Fruit fly (Drosophila melanogaster) whole organism, embryonic: ENCODE measurements around the gene Fum1.

Experiments
- Asciz ChIP-seq: fragments of 200-800 bp; sonication (Bioruptor generic); optimal IDR thresholded peaks from 2 replicates; lab custom pipeline; 2017; ENCODE audit warnings: missing biosample characterization, mild to moderate bottlenecking, missing genetic modification characterization, missing genetic modification reagents
- B-H1 ChIP-seq: fragments of 200-800 bp; sonication (Bioruptor generic); IDR thresholded peaks from 3 replicates; pipeline ENCODE4 v1.3.6; 2022; ENCODE audit warnings: missing biosample characterization, missing genetic modification characterization
- Bdp1 ChIP-seq: fragments of 200-800 bp; sonication (Bioruptor generic); optimal IDR thresholded peaks from 3 replicates; lab custom pipeline; 2016; ENCODE audit warnings: missing biosample characterization, missing genetic modification characterization
- CG10209 ChIP-seq: fragments of 200-800 bp; sonication (Bioruptor generic); optimal IDR thresholded peaks from 3 replicates; lab custom pipeline; 2017; ENCODE audit warnings: missing biosample characterization, mild to moderate bottlenecking, missing genetic modification characterization, missing genetic modification reagents
- CG10543 ChIP-seq: fragments of 200-800 bp; sonication (Bioruptor generic); optimal IDR thresholded peaks from 3 replicates; lab custom pipeline; 2017; ENCODE audit warnings: missing biosample characterization, mild to moderate bottlenecking, missing genetic modification characterization, moderate library complexity
- CG12071 ChIP-seq: fragments of 200-800 bp; sonication (Bioruptor generic); optimal IDR thresholded peaks from 3 replicates; lab custom pipeline; 2018; ENCODE audit warnings: missing biosample characterization, mild to moderate bottlenecking, missing genetic modification characterization
- CG12236 ChIP-seq: fragments of 200-800 bp; sonication (Bioruptor generic); optimal IDR thresholded peaks from 2 replicates; lab custom pipeline; 2016; ENCODE audit warnings: missing biosample characterization, missing genetic modification characterization
- CG12769 ChIP-seq: fragments of 200-800 bp; sonication (Bioruptor generic); optimal IDR thresholded peaks from 2 replicates; lab custom pipeline; 2019; ENCODE audit warnings: missing biosample characterization, mild to moderate bottlenecking, missing genetic modification characterization, moderate library complexity
- CG14050 ChIP-seq: fragments of 200-800 bp; sonication (Bioruptor generic); IDR thresholded peaks from 3 replicates; pipeline ENCODE4 v1.3.6; 2022; ENCODE audit warnings: missing biosample characterization, missing genetic modification characterization
- CG17361 ChIP-seq: fragments of 200-800 bp; sonication (Bioruptor generic); IDR thresholded peaks from 3 replicates; pipeline ENCODE4 v1.3.6; 2022; ENCODE audit warnings: missing biosample characterization, missing genetic modification characterization
- CG17385 ChIP-seq: fragments of 200-800 bp; sonication (Bioruptor generic); optimal IDR thresholded peaks from 3 replicates; lab custom pipeline; 2018; ENCODE audit warnings: missing biosample characterization, mild to moderate bottlenecking, missing genetic modification characterization
- CG17829 ChIP-seq: fragments of 200-800 bp; optimal IDR thresholded peaks from 2 replicates; lab custom pipeline; 2019; ENCODE audit warnings: missing biosample characterization, mild to moderate bottlenecking, missing genetic modification characterization, moderate library complexity
- CG18619 ChIP-seq: fragments of 200-800 bp; sonication (Bioruptor generic); optimal IDR thresholded peaks from 3 replicates; lab custom pipeline; 2017; ENCODE audit warnings: missing biosample characterization, mild to moderate bottlenecking, missing genetic modification characterization
- CG2120 ChIP-seq: fragments of 200-800 bp; sonication (Bioruptor generic); optimal IDR thresholded peaks from 3 replicates; lab custom pipeline; 2016; ENCODE audit warnings: missing biosample characterization, missing genetic modification characterization
- CG2199 ChIP-seq: fragments of 200-800 bp; sonication (Bioruptor generic); IDR thresholded peaks from 3 replicates; pipeline ENCODE4 v1.3.6; 2022; ENCODE audit warnings: missing biosample characterization, missing genetic modification characterization
- CG31224 ChIP-seq: fragments of 200-800 bp; sonication (Bioruptor generic); IDR thresholded peaks from 2 replicates; pipeline ENCODE4 v1.3.6; 2022; ENCODE audit warnings: missing biosample characterization, missing genetic modification characterization
- CG3281 ChIP-seq: fragments of 200-800 bp; sonication (Bioruptor generic); optimal IDR thresholded peaks from 3 replicates; lab custom pipeline; 2017; ENCODE audit warnings: missing biosample characterization, mild to moderate bottlenecking, missing genetic modification characterization
- CG34422 ChIP-seq: fragments of 200-800 bp; sonication (Bioruptor generic); IDR thresholded peaks from 3 replicates; pipeline ENCODE4 v1.3.6; 2022; ENCODE audit warnings: missing biosample characterization, missing genetic modification characterization
- CG3726 ChIP-seq: fragments of 200-800 bp; sonication (Bioruptor generic); IDR thresholded peaks from 3 replicates; pipeline ENCODE4, ENCODE4 v1.3.6; 2022; ENCODE audit warnings: missing biosample characterization, missing genetic modification characterization
- CG8281 ChIP-seq: fragments of 200-800 bp; sonication (Bioruptor generic); optimal IDR thresholded peaks from 2 replicates; lab custom pipeline; 2018; ENCODE audit warnings: missing biosample characterization, mild to moderate bottlenecking, missing genetic modification characterization, moderate library complexity
- CG9215 ChIP-seq: fragments of 200-800 bp; sonication (Bioruptor generic); IDR thresholded peaks from 2 replicates; pipeline ENCODE4 v1.3.6; 2022; ENCODE audit warnings: missing biosample characterization, missing genetic modification characterization
- CG9817 ChIP-seq: fragments of 200-800 bp; sonication (Bioruptor generic); optimal IDR thresholded peaks from 2 replicates; lab custom pipeline; 2018; ENCODE audit warnings: missing biosample characterization, mild to moderate bottlenecking, missing genetic modification characterization, moderate library complexity
- Deaf1 ChIP-seq: fragments of 200-800 bp; optimal IDR thresholded peaks from 3 replicates; lab custom pipeline; 2019; ENCODE audit warnings: missing biosample characterization, mild to moderate bottlenecking, missing genetic modification characterization, moderate library complexity
- ERR ChIP-seq: fragments of 200-800 bp; sonication (Bioruptor generic); optimal IDR thresholded peaks from 2 replicates; lab custom pipeline; 2016; ENCODE audit warnings: missing biosample characterization, missing genetic modification characterization
- Elba2 ChIP-seq: fragments of 200-800 bp; sonication (Bioruptor generic); optimal IDR thresholded peaks from 3 replicates; lab custom pipeline; 2016; ENCODE audit warnings: missing biosample characterization, missing genetic modification characterization
- Lpt ChIP-seq: fragments of >200 bp; optimal IDR thresholded peaks from 2 replicates; lab custom pipeline; 2018; ENCODE audit warnings: missing biosample characterization, missing genetic modification characterization
- NFAT ChIP-seq: fragments of 200-800 bp; sonication (Bioruptor generic); IDR thresholded peaks from 2 replicates; pipeline ENCODE4 v1.3.6; 2022; ENCODE audit warnings: missing biosample characterization, missing genetic modification characterization
- Nf-YC ChIP-seq: fragments of 200-800 bp; optimal IDR thresholded peaks from 3 replicates; lab custom pipeline; 2019; ENCODE audit warnings: missing biosample characterization, mild to moderate bottlenecking, missing genetic modification characterization, moderate library complexity
- Opbp ChIP-seq: fragments of 200-800 bp; sonication (Bioruptor generic); IDR thresholded peaks from 3 replicates; pipeline ENCODE4 v1.3.6; 2022; ENCODE audit warnings: missing biosample characterization, missing genetic modification characterization; ENCODE audit not compliant: partially characterized antibody
- Sox102F ChIP-seq: fragments of 200-800 bp; sonication (Bioruptor generic); optimal IDR thresholded peaks from 2 replicates; lab custom pipeline; 2018; ENCODE audit warnings: missing biosample characterization, mild to moderate bottlenecking, missing genetic modification characterization, moderate library complexity
- Trl ChIP-seq, 3 experiments: fragments of >200 bp in 2 of 3; fragments of 200-800 bp in 1 of 3; sonication (Bioruptor generic) in 1 of 3; optimal IDR thresholded peaks; 2 replicates in 1 of 3; 3 replicates in 2 of 3; lab custom pipeline; 2016 to 2017; ENCODE audit warnings: missing biosample characterization in 1 of 3, missing genetic modification characterization in 1 of 3
- bbx ChIP-seq: fragments of 200-800 bp; sonication (Bioruptor generic); IDR thresholded peaks from 2 replicates; pipeline ENCODE4 v1.3.6; 2022; ENCODE audit warnings: missing biosample characterization, missing genetic modification characterization; ENCODE audit not compliant: partially characterized antibody
- btn ChIP-seq: fragments of 200-800 bp; sonication (Bioruptor generic); optimal IDR thresholded peaks from 2 replicates; lab custom pipeline; 2016; ENCODE audit warnings: missing biosample characterization, missing genetic modification characterization
- cato ChIP-seq: fragments of 200-800 bp; sonication (Bioruptor generic); optimal IDR thresholded peaks from 2 replicates; lab custom pipeline; 2016; ENCODE audit warnings: missing biosample characterization, missing genetic modification characterization, borderline replicate concordance
- chinmo ChIP-seq: fragments of 200-800 bp; sonication (Bioruptor generic); IDR thresholded peaks from 4 replicates; pipeline ENCODE4 v1.3.6; 2022; ENCODE audit warnings: missing biosample characterization, missing genetic modification characterization; ENCODE audit not compliant: partially characterized antibody
- disco-r ChIP-seq: fragments of 200-800 bp; sonication (Bioruptor generic); optimal IDR thresholded peaks from 2 replicates; lab custom pipeline; 2016; ENCODE audit warnings: missing biosample characterization, missing genetic modification characterization
- dmrt99B ChIP-seq: fragments of 200-800 bp; sonication (Bioruptor generic); optimal IDR thresholded peaks from 2 replicates; lab custom pipeline; 2018; ENCODE audit warnings: missing biosample characterization, mild to moderate bottlenecking, missing genetic modification characterization, moderate library complexity
- eyg ChIP-seq: fragments of 200-800 bp; sonication (Bioruptor generic); optimal IDR thresholded peaks from 3 replicates; lab custom pipeline; 2016; ENCODE audit warnings: missing biosample characterization, missing genetic modification characterization
- fd102C ChIP-seq: fragments of 200-800 bp; sonication (Bioruptor generic); optimal IDR thresholded peaks from 2 replicates; lab custom pipeline; 2018; ENCODE audit warnings: missing biosample characterization, mild to moderate bottlenecking, missing genetic modification characterization, moderate library complexity
- fd96Cb ChIP-seq: fragments of 200-800 bp; sonication (Bioruptor generic); optimal IDR thresholded peaks from 2 replicates; lab custom pipeline; 2018; ENCODE audit warnings: missing biosample characterization, mild to moderate bottlenecking, missing genetic modification characterization, moderate library complexity
- hb ChIP-seq: fragments of 200-800 bp; sonication (Bioruptor generic); IDR thresholded peaks from 3 replicates; pipeline ENCODE4 v1.3.6; 2022; ENCODE audit warnings: missing biosample characterization, missing genetic modification characterization; ENCODE audit not compliant: partially characterized antibody
- ken ChIP-seq: fragments of 200-800 bp; sonication (Bioruptor generic); IDR thresholded peaks from 3 replicates; pipeline ENCODE4 v1.3.6; 2022; ENCODE audit warnings: missing biosample characterization, missing genetic modification characterization
- lilli ChIP-seq: fragments of 200-800 bp; sonication (Bioruptor generic); optimal IDR thresholded peaks from 3 replicates; lab custom pipeline; 2016; ENCODE audit warnings: missing biosample characterization, missing genetic modification characterization
- lov ChIP-seq, 2 experiments: fragments of 200-800 bp in 1 of 2; fragments of >200 bp in 1 of 2; sonication (Bioruptor generic) in 1 of 2; IDR thresholded peaks in 1 of 2; optimal IDR thresholded peaks in 1 of 2; 2 replicates in 1 of 2; 3 replicates in 1 of 2; pipeline versions ENCODE4 v1.3.6 to Lab custom; 2017 to 2022; ENCODE audit warnings: missing biosample characterization in 1 of 2, missing genetic modification characterization in 1 of 2
- repo ChIP-seq: fragments of 200-800 bp; sonication (Bioruptor generic); optimal IDR thresholded peaks from 2 replicates; lab custom pipeline; 2016; ENCODE audit warnings: missing biosample characterization, missing genetic modification characterization
- sna ChIP-seq: fragments of 200-800 bp; sonication (Bioruptor generic); IDR thresholded peaks from 2 replicates; pipeline ENCODE4 v1.3.6; 2022; ENCODE audit warnings: missing biosample characterization, missing genetic modification characterization; ENCODE audit not compliant: partially characterized antibody
- toy ChIP-seq: fragments of 200-800 bp; sonication (Bioruptor generic); IDR thresholded peaks from 2 replicates; pipeline ENCODE4 v1.3.6; 2022; ENCODE audit warnings: missing biosample characterization, missing genetic modification characterization
- vvl ChIP-seq: fragments of 200-800 bp; sonication (Bioruptor generic); IDR thresholded peaks from 2 replicates; pipeline ENCODE4 v1.3.6; 2022; ENCODE audit warnings: missing biosample characterization, missing genetic modification characterization

The Fum1 gene

DNA sequence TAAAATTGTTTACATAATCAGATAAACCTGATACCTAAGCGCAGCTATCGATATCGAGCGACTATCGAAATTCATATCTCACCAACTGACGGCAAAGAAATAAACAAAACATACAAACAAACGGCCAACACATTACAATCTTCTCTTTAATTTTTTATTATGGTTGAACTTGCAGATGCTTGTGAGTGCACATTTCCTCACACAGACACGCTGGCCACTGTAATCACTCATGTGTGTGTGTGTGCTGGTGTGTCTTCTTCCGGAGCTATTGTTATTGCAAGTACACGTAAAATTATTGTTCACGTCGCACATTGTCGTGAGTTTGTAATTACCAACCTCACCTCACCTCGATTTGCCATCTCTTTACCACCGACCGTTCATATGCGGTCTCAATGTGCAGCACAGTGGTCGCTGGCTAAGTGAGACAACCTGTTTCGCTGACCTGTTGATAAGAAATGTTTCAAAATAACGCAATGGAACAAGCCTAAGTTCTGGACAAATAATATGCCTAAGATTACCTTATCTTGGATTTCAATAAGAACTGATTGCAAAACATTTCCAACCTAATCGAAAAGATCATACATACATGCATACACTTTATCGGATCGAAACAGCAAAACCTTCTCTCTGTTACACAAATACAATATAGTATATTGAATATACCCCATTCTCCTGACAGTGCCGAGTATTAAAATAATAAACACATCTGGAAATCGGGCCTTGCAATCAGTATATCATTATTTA lies 27.0 kb downstream of the Fum1 start (continued):
- no peak for TF ChIP-seq toy
- peak; percentile 62; the same call in 2 of the 3 replicates for TF ChIP-seq CG17361
- TF ChIP-seq vvl = peak; percentile 10; the same call in 1 of the 2 replicates
- no peak for TF ChIP-seq bbx
- TF ChIP-seq NFAT (GFP tag; lab: Robert Waterston, UW) = no peak
- no peak for TF ChIP-seq ERR (GFP tag; lab: Kevin White, UChicago)
- no peak for TF ChIP-seq Elba2
- TF ChIP-seq lov (optimal IDR thresholded peaks at IDR 0.05; lab: Kevin White, UChicago) = no peak
- no peak for TF ChIP-seq lov (GFP tag; IDR thresholded peaks at IDR 0.05; lab: Robert Waterston, UW)
- TF ChIP-seq eyg (GFP tag; lab: Kevin White, UChicago) = no peak
- TF ChIP-seq hb (GFP tag; lab: Robert Waterston, UW) = no peak
- TF ChIP-seq lilli (GFP tag; lab: Kevin White, UChicago) = no peak
- no peak for TF ChIP-seq CG3281
- no peak for TF ChIP-seq CG14050
- peak; percentile 7 for TF ChIP-seq fd96Cb (tag; lab: Kevin White, UChicago)
- TF ChIP-seq sna (GFP tag; lab: Robert Waterston, UW) = no peak
- TF ChIP-seq Deaf1 (tag; lab: Kevin White, UChicago) = no peak
- TF ChIP-seq CG12236 (GFP tag; lab: Kevin White, UChicago) = no peak
- no peak for TF ChIP-seq Trl (optimal IDR thresholded peaks at IDR 0.05; lab: Kevin White, UChicago)
- no peak for TF ChIP-seq Trl (GFP tag; optimal IDR thresholded peaks at IDR 0.05; lab: Kevin White, UChicago)
- TF ChIP-seq Nf-YC (tag; lab: Kevin White, UChicago) = peak; percentile 8
- no peak for TF ChIP-seq CG31224 (GFP tag; lab: Robert Waterston, UW)
- no peak for TF ChIP-seq CG10543
- TF ChIP-seq Lpt (GFP tag; lab: Kevin White, UChicago) = no peak
- peak; percentile 10 for TF ChIP-seq dmrt99B
- TF ChIP-seq CG10209 (GFP tag; lab: Kevin White, UChicago) = no peak
- peak; percentile 15 for TF ChIP-seq CG18619 (GFP tag; lab: Kevin White, UChicago)
- TF ChIP-seq ken = 0 out of 3 replicates have a peak, but pooled peaks have one; percentile 23
- TF ChIP-seq CG3726 (GFP tag; lab: Robert Waterston, UW) = no peak
- TF ChIP-seq Sox102F (GFP tag; lab: Kevin White, UChicago) = peak; percentile 13
- peak; percentile 1 for TF ChIP-seq Asciz (GFP tag; lab: Kevin White, UChicago)
- no peak for TF ChIP-seq btn (GFP tag; lab: Kevin White, UChicago)
- peak; percentile 8 for TF ChIP-seq CG2120 (GFP tag; lab: Kevin White, UChicago)
- TF ChIP-seq CG9215 (GFP tag; lab: Robert Waterston, UW) = no peak
- no peak for TF ChIP-seq CG17385 (GFP tag; lab: Kevin White, UChicago)
- TF ChIP-seq Opbp (GFP tag; lab: Robert Waterston, UW) = no peak
- TF ChIP-seq Bdp1 = no peak
- no peak for TF ChIP-seq CG17829 (tag; lab: Kevin White, UChicago)
- TF ChIP-seq B-H1 (GFP tag; lab: Robert Waterston, UW) = no peak
- no peak for TF ChIP-seq CG9817
- no peak for TF ChIP-seq CG12071 (GFP tag; lab: Kevin White, UChicago)
- TF ChIP-seq cato (GFP tag; lab: Kevin White, UChicago) = no peak
- TF ChIP-seq fd102C (GFP tag; lab: Kevin White, UChicago) = no peak
- no peak for TF ChIP-seq repo (GFP tag; lab: Kevin White, UChicago)
- no peak for TF ChIP-seq chinmo (GFP tag; lab: Robert Waterston, UW)
- TF ChIP-seq CG12769 (tag; lab: Kevin White, UChicago) = no peak
- no peak for TF ChIP-seq CG2199 (GFP tag; lab: Robert Waterston, UW)
- no peak for TF ChIP-seq disco-r (GFP tag; lab: Kevin White, UChicago)
- TF ChIP-seq CG8281 (tag; lab: Kevin White, UChicago) = no peak
- 0 out of 3 replicates have a peak, but pooled peaks have one; percentile 13 for TF ChIP-seq CG34422
